Fruit fly (Drosophila melanogaster) whole organism, embryonic: ENCODE results near the gene Pvf3.

ENCODE experiments used
- B-H1 ChIP-seq: fragments of 200-800 bp; sonication (Bioruptor generic); IDR thresholded peaks from 3 replicates; pipeline ENCODE4 v1.3.6; 2022; ENCODE audit warnings: missing biosample characterization, missing genetic modification characterization
- BEAF-32 ChIP-seq: fragments of 200-800 bp; sonication (Bioruptor generic); optimal IDR thresholded peaks from 3 replicates; lab custom pipeline; 2017; ENCODE audit warnings: missing biosample characterization, missing genetic modification characterization, mild to moderate bottlenecking, moderate library complexity, missing genetic modification reagents
- CG10147 ChIP-seq: fragments of 200-800 bp; sonication (Bioruptor generic); optimal IDR thresholded peaks from 2 replicates; lab custom pipeline; 2019; ENCODE audit warnings: missing biosample characterization, mild to moderate bottlenecking, missing genetic modification characterization, moderate library complexity
- CG11247 ChIP-seq: fragments of 200-800 bp; sonication (Bioruptor generic); IDR thresholded peaks from 2 replicates; pipeline ENCODE4 v1.3.6; 2022; ENCODE audit warnings: missing biosample characterization, missing genetic modification characterization
- CG11398 ChIP-seq: fragments of 200-800 bp; sonication (Bioruptor generic); optimal IDR thresholded peaks from 2 replicates; lab custom pipeline; 2016; ENCODE audit warnings: missing biosample characterization, missing genetic modification characterization
- CG14965 ChIP-seq: fragments of 200-800 bp; sonication (Bioruptor generic); optimal IDR thresholded peaks from 2 replicates; lab custom pipeline; 2016; ENCODE audit warnings: missing biosample characterization, missing genetic modification characterization, borderline replicate concordance
- CG1647 ChIP-seq: fragments of 200-800 bp; sonication (Bioruptor generic); optimal IDR thresholded peaks from 3 replicates; lab custom pipeline; 2016; ENCODE audit warnings: missing biosample characterization, missing genetic modification characterization
- CG17361 ChIP-seq: fragments of 200-800 bp; sonication (Bioruptor generic); IDR thresholded peaks from 3 replicates; pipeline ENCODE4 v1.3.6; 2022; ENCODE audit warnings: missing biosample characterization, missing genetic modification characterization
- CG32532 ChIP-seq: fragments of 200-800 bp; sonication (Bioruptor generic); IDR thresholded peaks from 2 replicates; pipeline ENCODE4 v1.3.6; 2022; ENCODE audit warnings: missing biosample characterization, missing genetic modification characterization
- CG32767 ChIP-seq: fragments of 200-800 bp; sonication (Bioruptor generic); IDR thresholded peaks from 2 replicates; pipeline ENCODE4 v1.3.6; 2022; ENCODE audit warnings: missing biosample characterization, missing genetic modification characterization
- CG33557 ChIP-seq: fragments of 200-800 bp; sonication (Bioruptor generic); optimal IDR thresholded peaks from 2 replicates; lab custom pipeline; 2019; ENCODE audit warnings: missing biosample characterization, mild to moderate bottlenecking, missing genetic modification characterization, moderate library complexity
- CG3726 ChIP-seq: fragments of 200-800 bp; sonication (Bioruptor generic); IDR thresholded peaks from 3 replicates; pipeline ENCODE4, ENCODE4 v1.3.6; 2022; ENCODE audit warnings: missing biosample characterization, missing genetic modification characterization
- CG4617 ChIP-seq: fragments of 200-800 bp; sonication (Bioruptor generic); optimal IDR thresholded peaks from 3 replicates; lab custom pipeline; 2016; ENCODE audit warnings: missing biosample characterization, missing genetic modification characterization, borderline replicate concordance
- CG4707 ChIP-seq: fragments of 200-800 bp; sonication (Bioruptor generic); optimal IDR thresholded peaks from 2 replicates; lab custom pipeline; 2018; ENCODE audit warnings: missing biosample characterization, mild to moderate bottlenecking, missing genetic modification characterization, moderate library complexity
- CG4820 ChIP-seq: fragments of 200-800 bp; sonication (Bioruptor generic); optimal IDR thresholded peaks from 3 replicates; lab custom pipeline; 2016; ENCODE audit warnings: missing biosample characterization, missing genetic modification characterization
- CG6254 ChIP-seq: fragments of 200-800 bp; sonication (Bioruptor generic); optimal IDR thresholded peaks from 3 replicates; lab custom pipeline; 2017; ENCODE audit warnings: mild to moderate bottlenecking, missing biosample characterization, missing genetic modification reagents, missing genetic modification characterization
- CG6683 ChIP-seq: fragments of 200-800 bp; sonication (Bioruptor generic); optimal IDR thresholded peaks from 2 replicates; lab custom pipeline; 2017; ENCODE audit warnings: missing biosample characterization, mild to moderate bottlenecking, missing genetic modification characterization, missing genetic modification reagents
- CG6813 ChIP-seq: fragments of 200-800 bp; sonication (Bioruptor generic); optimal IDR thresholded peaks from 2 replicates; lab custom pipeline; 2017; ENCODE audit warnings: missing biosample characterization, missing genetic modification characterization, mild to moderate bottlenecking, moderate library complexity, missing genetic modification reagents
- CoRest ChIP-seq: fragments of 200-800 bp; sonication (Bioruptor generic); optimal IDR thresholded peaks from 3 replicates; lab custom pipeline; 2018; ENCODE audit warnings: missing biosample characterization, mild to moderate bottlenecking, missing genetic modification characterization, moderate library complexity
- D19A ChIP-seq: fragments of 200-800 bp; optimal IDR thresholded peaks from 3 replicates; lab custom pipeline; 2019; ENCODE audit warnings: missing biosample characterization, mild to moderate bottlenecking, missing genetic modification characterization, moderate library complexity
- Dek ChIP-seq: fragments of 200-800 bp; sonication (Bioruptor generic); optimal IDR thresholded peaks from 3 replicates; lab custom pipeline; 2019; ENCODE audit warnings: missing biosample characterization, mild to moderate bottlenecking, missing genetic modification characterization, moderate library complexity
- Dfd ChIP-seq, 2 experiments: fragments of >200 bp; optimal IDR thresholded peaks; 2 replicates each; lab custom pipeline; 2017; ENCODE audit warnings: missing biosample characterization in 2 of 2, missing genetic modification characterization in 2 of 2
- H2.0 ChIP-seq: fragments of 200-800 bp; sonication (Bioruptor generic); IDR thresholded peaks from 2 replicates; pipeline ENCODE4 v1.3.6; 2022; ENCODE audit warnings: missing biosample characterization, missing genetic modification characterization
- Hmr ChIP-seq: fragments of 200-800 bp; sonication (Bioruptor generic); optimal IDR thresholded peaks from 3 replicates; lab custom pipeline; 2017; ENCODE audit warnings: mild to moderate bottlenecking, missing biosample characterization, missing genetic modification reagents, missing genetic modification characterization
- Hsf ChIP-seq: fragments of 200-800 bp; sonication (Bioruptor generic); optimal IDR thresholded peaks from 3 replicates; lab custom pipeline; 2016; ENCODE audit warnings: missing biosample characterization, missing genetic modification characterization
- Kr ChIP-seq: fragments of 200-800 bp; sonication (Bioruptor generic); optimal IDR thresholded peaks from 2 replicates; lab custom pipeline; 2017; ENCODE audit warnings: missing biosample characterization, mild to moderate bottlenecking, missing genetic modification characterization
- MBD-R2 ChIP-seq: fragments of 200-800 bp; sonication (Bioruptor generic); IDR thresholded peaks from 2 replicates; pipeline ENCODE4 v1.3.6; 2022; ENCODE audit warnings: missing biosample characterization, missing genetic modification characterization
- MTF-1 ChIP-seq: fragments of 200-800 bp; sonication (Bioruptor generic); optimal IDR thresholded peaks from 2 replicates; lab custom pipeline; 2018; ENCODE audit warnings: missing biosample characterization, mild to moderate bottlenecking, missing genetic modification characterization, borderline replicate concordance
- Mes4 ChIP-seq: fragments of 200-800 bp; sonication (Bioruptor generic); optimal IDR thresholded peaks from 2 replicates; lab custom pipeline; 2016; ENCODE audit warnings: missing biosample characterization, missing genetic modification characterization
- Myb ChIP-seq: fragments of 200-800 bp; sonication (Bioruptor generic); optimal IDR thresholded peaks from 2 replicates; lab custom pipeline; 2016; ENCODE audit warnings: missing biosample characterization, missing genetic modification characterization
- NC2α ChIP-seq: fragments of 200-800 bp; sonication (Bioruptor generic); optimal IDR thresholded peaks from 2 replicates; lab custom pipeline; 2016; ENCODE audit warnings: missing biosample characterization, missing genetic modification characterization
- Sry-β ChIP-seq: fragments of 200-800 bp; sonication (Bioruptor generic); optimal IDR thresholded peaks from 2 replicates; lab custom pipeline; 2018; ENCODE audit warnings: missing biosample characterization, mild to moderate bottlenecking, missing genetic modification characterization, moderate library complexity
- ash1 ChIP-seq: fragments of 200-800 bp; sonication (Bioruptor generic); optimal IDR thresholded peaks from 2 replicates; lab custom pipeline; 2018; ENCODE audit warnings: missing biosample characterization, mild to moderate bottlenecking, missing genetic modification characterization
- bcd ChIP-seq: fragments of 200-800 bp; sonication (Bioruptor generic); optimal IDR thresholded peaks from 2 replicates; lab custom pipeline; 2017; ENCODE audit warnings: missing biosample characterization, mild to moderate bottlenecking, missing genetic modification characterization
- caup ChIP-seq: fragments of 200-800 bp; sonication (Bioruptor generic); optimal IDR thresholded peaks from 3 replicates; lab custom pipeline; 2017; ENCODE audit warnings: missing biosample characterization, mild to moderate bottlenecking, missing genetic modification characterization, moderate library complexity; ENCODE audit not compliant: severe bottlenecking
- chm ChIP-seq: fragments of 200-800 bp; sonication (Bioruptor generic); IDR thresholded peaks from 2 replicates; pipeline ENCODE4 v1.3.6; 2022; ENCODE audit warnings: missing biosample characterization, missing genetic modification characterization
- dm ChIP-seq: fragments of 200-800 bp; sonication (Bioruptor generic); optimal IDR thresholded peaks from 3 replicates; lab custom pipeline; 2016; ENCODE audit warnings: missing biosample characterization, missing genetic modification characterization
- en ChIP-seq: fragments of 200-800 bp; sonication (Bioruptor generic); optimal IDR thresholded peaks from 2 replicates; lab custom pipeline; 2016; ENCODE audit warnings: missing biosample characterization, missing genetic modification characterization
- gsb-n ChIP-seq: fragments of 200-800 bp; sonication (Bioruptor generic); optimal IDR thresholded peaks from 3 replicates; lab custom pipeline; 2018; ENCODE audit warnings: missing biosample characterization, mild to moderate bottlenecking, missing genetic modification characterization
- nerfin-1 ChIP-seq: fragments of 200-800 bp; sonication (Bioruptor generic); optimal IDR thresholded peaks from 3 replicates; lab custom pipeline; 2019; ENCODE audit warnings: missing biosample characterization, mild to moderate bottlenecking, missing genetic modification characterization, moderate library complexity
- nom ChIP-seq: fragments of 200-800 bp; sonication (Bioruptor generic); optimal IDR thresholded peaks from 2 replicates; lab custom pipeline; 2017; ENCODE audit warnings: missing biosample characterization, missing genetic modification characterization, mild to moderate bottlenecking, moderate library complexity, missing genetic modification reagents
- otp ChIP-seq: fragments of 200-800 bp; sonication (Bioruptor generic); IDR thresholded peaks from 3 replicates; pipeline ENCODE4, ENCODE4 v1.3.6; 2022; ENCODE audit warnings: missing biosample characterization, missing genetic modification characterization
- pan ChIP-seq, 4 experiments: fragments of >200 bp in 3 of 4; fragments of 200-800 bp in 1 of 4; sonication (Bioruptor generic) in 1 of 4; optimal IDR thresholded peaks in 3 of 4; IDR thresholded peaks in 1 of 4; 2 replicates each; pipeline versions ENCODE4 v1.3.6 to Lab custom; 2017 to 2022; ENCODE audit warnings: missing biosample characterization in 2 of 4, missing genetic modification characterization in 2 of 4, mixed read lengths in 1 of 4
- pb ChIP-seq: fragments of 200-800 bp; sonication (Bioruptor generic); optimal IDR thresholded peaks from 3 replicates; lab custom pipeline; 2016; ENCODE audit warnings: missing biosample characterization, missing genetic modification characterization
- pnt ChIP-seq: fragments of 200-800 bp; sonication (Bioruptor generic); optimal IDR thresholded peaks from 3 replicates; lab custom pipeline; 2016; ENCODE audit warnings: missing biosample characterization, missing genetic modification characterization
- pum ChIP-seq: fragments of 200-800 bp; sonication (Bioruptor generic); optimal IDR thresholded peaks from 2 replicates; lab custom pipeline; 2016; ENCODE audit warnings: missing biosample characterization, missing genetic modification characterization
- run ChIP-seq: fragments of 200-800 bp; sonication (Bioruptor generic); optimal IDR thresholded peaks from 3 replicates; lab custom pipeline; 2018; ENCODE audit warnings: missing biosample characterization, mild to moderate bottlenecking, missing genetic modification characterization
- sens ChIP-seq: fragments of 200-800 bp; sonication (Bioruptor generic); peaks from one replicate; lab custom pipeline; 2016; ENCODE audit warnings: missing biosample characterization, missing genetic modification characterization
- vvl ChIP-seq: fragments of 200-800 bp; sonication (Bioruptor generic); IDR thresholded peaks from 2 replicates; pipeline ENCODE4 v1.3.6; 2022; ENCODE audit warnings: missing biosample characterization, missing genetic modification characterization

Pvf3 gene

DNA sequence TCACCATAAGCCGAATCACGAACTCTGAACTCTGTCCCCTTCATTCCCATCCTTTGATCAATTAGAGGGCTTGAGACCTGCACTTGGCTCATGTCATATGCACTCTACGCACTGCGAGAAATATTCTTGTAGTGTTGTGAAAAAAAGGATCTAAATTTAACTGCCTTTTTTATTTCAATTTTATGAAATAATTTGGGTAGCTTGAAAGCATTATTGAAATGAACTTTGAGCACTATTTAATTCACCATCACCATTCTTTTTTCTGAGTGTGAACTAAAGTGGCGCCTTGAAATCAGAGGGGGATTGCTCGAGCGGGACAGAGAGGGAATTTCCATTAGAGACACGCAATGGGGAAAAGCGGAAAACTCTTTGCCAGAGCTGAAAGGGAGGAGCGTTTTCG lies 33.8 kb downstream of the Pvf3 start (continued):
- TF ChIP-seq BEAF-32 (GFP tag; lab: Kevin White, UChicago) (no peak), Hsf (GFP tag; lab: Kevin White, UChicago) (peak; percentile 82), nerfin-1 (tag; lab: Kevin White, UChicago) (peak; percentile 74), MTF-1 (GFP tag; lab: Kevin White, UChicago) (peak; percentile 25), CG4617 (GFP tag; lab: Kevin White, UChicago) (peak; percentile 55), Myb (GFP tag; lab: Kevin White, UChicago) (peak; percentile 40), CG11247 (GFP tag; lab: Robert Waterston, UW) (peak; percentile 56), B-H1 (GFP tag; lab: Robert Waterston, UW) (peak; percentile 43; the same call in 1 of the 3 replicates), pum (peak; percentile 83), CG11398 (GFP tag; lab: Kevin White, UChicago) (peak; percentile 79), pan (optimal IDR thresholded peaks at IDR 0.05; lab: Kevin White, UChicago) (no peak), pan (GFP tag; optimal IDR thresholded peaks at IDR 0.05 in 1 of 2, IDR thresholded peaks at IDR 0.05 in 1 of 2) (peak in 1 of 2 experiments; percentile 70), Sry-β (GFP tag; lab: Kevin White, UChicago) (peak; percentile 47), nom (GFP tag; lab: Kevin White, UChicago) (no peak), CG33557 (GFP tag; lab: Kevin White, UChicago) (peak; percentile 86), pnt (GFP tag; lab: Kevin White, UChicago) (peak; percentile 88), CG32532 (no peak), vvl (GFP tag; lab: Robert Waterston, UW) (peak; percentile 90), NC2α (peak; percentile 61), CG3726 (GFP tag; lab: Robert Waterston, UW) (peak; percentile 78; the same call in 1 of the 3 replicates), CG32767 (GFP tag; lab: Robert Waterston, UW) (peak; percentile 47; the same call in 1 of the 2 replicates), CG4820 (peak; percentile 88), CG14965 (peak; percentile 58), CG6813 (GFP tag; lab: Kevin White, UChicago) (peak; percentile 57), pb (GFP tag; lab: Kevin White, UChicago) (peak; percentile 72), Dek (peak; percentile 3), run (tag; lab: Kevin White, UChicago) (no peak), ash1 (GFP tag; lab: Kevin White, UChicago) (no peak), Kr (GFP tag; lab: Kevin White, UChicago) (peak; percentile 52), caup (GFP tag; lab: Kevin White, UChicago) (peak; percentile 29), CG17361 (peak; percentile 83), Dfd (GFP tag; optimal IDR thresholded peaks at IDR 0.05; lab: Kevin White, UChicago) (no peak), D19A (tag; lab: Kevin White, UChicago) (peak; percentile 83), CG1647 (GFP tag; lab: Kevin White, UChicago) (peak; percentile 76), MBD-R2 (GFP tag; lab: Robert Waterston, UW) (no peak), CG10147 (GFP tag; lab: Kevin White, UChicago) (peak; percentile 18), gsb-n (peak; percentile 85), sens (GFP tag; lab: Kevin White, UChicago) (peak; percentile 98), H2.0 (GFP tag; lab: Robert Waterston, UW) (peak; percentile 62), otp (GFP tag; lab: Robert Waterston, UW) (peak; percentile 89), chm (GFP tag; lab: Robert Waterston, UW) (peak; percentile 64; the same call in 1 of the 2 replicates), CG6683 (GFP tag; lab: Kevin White, UChicago) (peak; percentile 31), en (GFP tag; lab: Kevin White, UChicago) (peak; percentile 61), Mes4 (GFP tag; lab: Kevin White, UChicago) (peak; percentile 83), bcd (GFP tag; lab: Kevin White, UChicago) (peak; percentile 67), CG6254 (GFP tag; lab: Kevin White, UChicago) (peak; percentile 73), CG4707 (GFP tag; lab: Kevin White, UChicago) (peak; percentile 55), Hmr (GFP tag; lab: Kevin White, UChicago) (no peak), dm (GFP tag; lab: Kevin White, UChicago) (peak; percentile 58), CoRest (tag; lab: Kevin White, UChicago) (peak; percentile 80)
